Worm (Caenorhabditis elegans) whole organism, L4/young adult: ENCODE measurements around the gene rpl-20.

Experiments used
- W03F9.2 ChIP-seq: fragments of 150-350 bp; optimal IDR thresholded peaks from 2 replicates; lab custom pipeline; 2014; ENCODE audit warnings: missing biosample characterization, missing genetic modification characterization
- dao-5 ChIP-seq: sonication (generic microtip); optimal IDR thresholded peaks from 2 replicates; lab custom pipeline; 2016; ENCODE audit warnings: missing genotype, missing genetic modification characterization, moderate library complexity, missing compliant biosample characterization
- him-1 ChIP-seq: sonication (generic microtip); optimal IDR thresholded peaks from 2 replicates; lab custom pipeline; 2016; ENCODE audit warnings: missing genotype, missing genetic modification reagents, missing genetic modification characterization, missing compliant biosample characterization

- TF ChIP-seq him-1 (no peak), dao-5 (tag; lab: Kevin White, UChicago) (no peak), W03F9.2 (tag; lab: Kevin White, UChicago) (no peak)
These were observed 5.4 kb downstream of the rpl-20 start, which contains the start of gene hoe-1 for ce11 chrIV:4744167-4744566.
